Worm (Caenorhabditis elegans) whole organism, late embryonic: ENCODE data around the gene ugt-41.

Experiments used
- ceh-14 ChIP-seq: sonication (generic microtip); optimal IDR thresholded peaks from 2 replicates; lab custom pipeline; 2016; ENCODE audit warnings: missing genotype, missing genetic modification characterization, missing compliant biosample characterization
- ceh-18 ChIP-seq: sonication (generic microtip); optimal IDR thresholded peaks from 2 replicates; lab custom pipeline; 2016; ENCODE audit warnings: missing genetic modification characterization, missing compliant biosample characterization
- che-1 ChIP-seq: sonication (generic microtip); optimal IDR thresholded peaks from 2 replicates; lab custom pipeline; 2016; ENCODE audit warnings: mild to moderate bottlenecking, missing genetic modification characterization, missing compliant biosample characterization
- elt-4 ChIP-seq: sonication (generic microtip); optimal IDR thresholded peaks from 2 replicates; lab custom pipeline; 2016; ENCODE audit warnings: missing genetic modification characterization, missing compliant biosample characterization
- hlh-6 ChIP-seq: sonication (generic microtip); optimal IDR thresholded peaks from 2 replicates; lab custom pipeline; 2016; ENCODE audit warnings: missing genotype, missing genetic modification characterization, missing compliant biosample characterization
- madf-2 ChIP-seq: sonication (generic microtip); optimal IDR thresholded peaks from 2 replicates; lab custom pipeline; 2017; ENCODE audit warnings: missing genetic modification characterization, missing compliant biosample characterization
- nhr-11 ChIP-seq: fragments of 150-350 bp; optimal IDR thresholded peaks from 2 replicates; lab custom pipeline; 2014; ENCODE audit warnings: missing biosample characterization, missing genetic modification characterization
- tbx-7 ChIP-seq: sonication (generic microtip); optimal IDR thresholded peaks from 2 replicates; lab custom pipeline; 2016; ENCODE audit warnings: missing genotype, missing genetic modification characterization, missing compliant biosample characterization

ce11 chrV:7133963-7134362 lies 29.4 kb downstream of the ugt-41 start, which contains the start of gene F10D2.16:
- TF ChIP-seq hlh-6 (no peak), elt-4 (no peak), che-1 (tag; lab: Kevin White, UChicago) (no peak), nhr-11 (tag; lab: Kevin White, UChicago) (no peak), ceh-14 (tag; lab: Kevin White, UChicago) (no peak), madf-2 (tag; lab: Kevin White, UChicago) (no peak), tbx-7 (tag; lab: Kevin White, UChicago) (no peak), ceh-18 (tag; lab: Kevin White, UChicago) (no peak)
